Fruit fly (Drosophila melanogaster) whole organism, embryonic: ENCODE measurements around the gene 7B2.
A peak's percentile ranks its signal among the peaks of the same experiment; 100 is the strongest.

ENCODE experiments used
- Atf3 ChIP-seq: fragments of 200-800 bp; sonication (Bioruptor generic); optimal IDR thresholded peaks from 3 replicates; lab custom pipeline; 2016; ENCODE audit warnings: missing biosample characterization, missing genetic modification characterization
- Bdp1 ChIP-seq: fragments of 200-800 bp; sonication (Bioruptor generic); optimal IDR thresholded peaks from 3 replicates; lab custom pipeline; 2016; ENCODE audit warnings: missing biosample characterization, missing genetic modification characterization
- CG1024 ChIP-seq: fragments of 200-800 bp; sonication (Bioruptor generic); IDR thresholded peaks from 2 replicates; pipeline ENCODE4 v1.3.6; 2022; ENCODE audit warnings: missing biosample characterization, missing genetic modification characterization
- CG11398 ChIP-seq: fragments of 200-800 bp; sonication (Bioruptor generic); optimal IDR thresholded peaks from 2 replicates; lab custom pipeline; 2016; ENCODE audit warnings: missing biosample characterization, missing genetic modification characterization
- CG11695 ChIP-seq: fragments of 200-800 bp; sonication (Bioruptor generic); IDR thresholded peaks from 3 replicates; pipeline ENCODE4 v1.3.6; 2022; ENCODE audit warnings: missing biosample characterization, missing genetic modification characterization
- CG12391 ChIP-seq: fragments of 200-800 bp; sonication (Bioruptor generic); optimal IDR thresholded peaks from 3 replicates; lab custom pipeline; 2018; ENCODE audit warnings: missing biosample characterization, mild to moderate bottlenecking, missing genetic modification characterization, moderate library complexity
- CG12659 ChIP-seq: fragments of 200-800 bp; sonication (Bioruptor generic); optimal IDR thresholded peaks from 3 replicates; lab custom pipeline; 2017; ENCODE audit warnings: mild to moderate bottlenecking, missing biosample characterization, missing genetic modification reagents, missing genetic modification characterization
- CG13123 ChIP-seq: fragments of 200-800 bp; sonication (Bioruptor generic); optimal IDR thresholded peaks from 2 replicates; lab custom pipeline; 2016; ENCODE audit warnings: missing biosample characterization, missing genetic modification characterization
- CG17802 ChIP-seq: fragments of 200-800 bp; sonication (Bioruptor generic); optimal IDR thresholded peaks from 2 replicates; lab custom pipeline; 2018; ENCODE audit warnings: missing biosample characterization, mild to moderate bottlenecking, missing genetic modification characterization, moderate library complexity
- CG2202 ChIP-seq: fragments of 200-800 bp; sonication (Bioruptor generic); optimal IDR thresholded peaks from 2 replicates; lab custom pipeline; 2018; ENCODE audit warnings: missing biosample characterization, mild to moderate bottlenecking, missing genetic modification characterization
- CG32532 ChIP-seq: fragments of 200-800 bp; sonication (Bioruptor generic); IDR thresholded peaks from 2 replicates; pipeline ENCODE4 v1.3.6; 2022; ENCODE audit warnings: missing biosample characterization, missing genetic modification characterization
- CG3281 ChIP-seq: fragments of 200-800 bp; sonication (Bioruptor generic); optimal IDR thresholded peaks from 3 replicates; lab custom pipeline; 2017; ENCODE audit warnings: missing biosample characterization, mild to moderate bottlenecking, missing genetic modification characterization
- CG33213 ChIP-seq: fragments of 200-800 bp; sonication (Bioruptor generic); optimal IDR thresholded peaks from 3 replicates; lab custom pipeline; 2016; ENCODE audit warnings: missing biosample characterization, missing genetic modification characterization
- CG7271 ChIP-seq: fragments of 200-800 bp; sonication (Bioruptor generic); optimal IDR thresholded peaks from 2 replicates; lab custom pipeline; 2018; ENCODE audit warnings: missing biosample characterization, mild to moderate bottlenecking, missing genetic modification characterization, moderate library complexity
- CG9817 ChIP-seq: fragments of 200-800 bp; sonication (Bioruptor generic); optimal IDR thresholded peaks from 2 replicates; lab custom pipeline; 2018; ENCODE audit warnings: missing biosample characterization, mild to moderate bottlenecking, missing genetic modification characterization, moderate library complexity
- CoRest ChIP-seq: fragments of 200-800 bp; sonication (Bioruptor generic); optimal IDR thresholded peaks from 3 replicates; lab custom pipeline; 2018; ENCODE audit warnings: missing biosample characterization, mild to moderate bottlenecking, missing genetic modification characterization, moderate library complexity
- D ChIP-seq, 2 experiments: fragments of 200-800 bp in 1 of 2; fragments of >200 bp in 1 of 2; sonication (Bioruptor generic) in 1 of 2; optimal IDR thresholded peaks; 2 replicates in 1 of 2; 3 replicates in 1 of 2; lab custom pipeline; 2017; ENCODE audit warnings: mild to moderate bottlenecking in 1 of 2, missing biosample characterization in 1 of 2, missing genetic modification characterization in 1 of 2, missing genetic modification reagents in 1 of 2
- Drgx ChIP-seq: fragments of 200-800 bp; sonication (Bioruptor generic); IDR thresholded peaks from 2 replicates; pipeline ENCODE4 v1.3.6; 2022; ENCODE audit warnings: missing biosample characterization, missing genetic modification characterization
- HLHmδ ChIP-seq: fragments of 200-800 bp; sonication (Bioruptor generic); optimal IDR thresholded peaks from 2 replicates; lab custom pipeline; 2018; ENCODE audit warnings: missing biosample characterization, mild to moderate bottlenecking, missing genetic modification characterization, moderate library complexity
- HmgZ ChIP-seq: fragments of 200-800 bp; sonication (Bioruptor generic); optimal IDR thresholded peaks from 2 replicates; lab custom pipeline; 2018; ENCODE audit warnings: missing biosample characterization, mild to moderate bottlenecking, missing genetic modification characterization
- Max ChIP-seq: fragments of 200-800 bp; sonication (Bioruptor generic); optimal IDR thresholded peaks from 2 replicates; lab custom pipeline; 2016; ENCODE audit warnings: missing biosample characterization, mild to moderate bottlenecking, missing genetic modification characterization
- Ravus ChIP-seq: fragments of 200-800 bp; sonication (Bioruptor generic); IDR thresholded peaks from 2 replicates; pipeline ENCODE4 v1.3.6; 2022; ENCODE audit warnings: missing biosample characterization, missing genetic modification characterization
- Rfx ChIP-seq: fragments of 200-800 bp; sonication (Bioruptor generic); IDR thresholded peaks from 2 replicates; pipeline ENCODE4 v1.3.6; 2022; ENCODE audit warnings: missing biosample characterization, missing genetic modification characterization
- bab2 ChIP-seq: fragments of 200-800 bp; sonication (Bioruptor generic); optimal IDR thresholded peaks from 2 replicates; lab custom pipeline; 2016; ENCODE audit warnings: missing biosample characterization, missing genetic modification characterization
- caup ChIP-seq: fragments of 200-800 bp; sonication (Bioruptor generic); optimal IDR thresholded peaks from 3 replicates; lab custom pipeline; 2017; ENCODE audit warnings: missing biosample characterization, mild to moderate bottlenecking, missing genetic modification characterization, moderate library complexity; ENCODE audit not compliant: severe bottlenecking
- crp ChIP-seq, 2 experiments: fragments of 200-800 bp; sonication (Bioruptor generic); optimal IDR thresholded peaks; 2 replicates in 1 of 2; 3 replicates in 1 of 2; lab custom pipeline; 2017; ENCODE audit warnings: missing biosample characterization in 2 of 2, missing genetic modification characterization in 2 of 2, mild to moderate bottlenecking in 1 of 2, moderate library complexity in 1 of 2
- da ChIP-seq: fragments of 200-800 bp; sonication (Bioruptor generic); optimal IDR thresholded peaks from 2 replicates; lab custom pipeline; 2016; ENCODE audit warnings: missing biosample characterization, missing genetic modification characterization
- danr ChIP-seq: fragments of 200-800 bp; sonication (Bioruptor generic); IDR thresholded peaks from 2 replicates; pipeline ENCODE4 v1.3.6; 2022; ENCODE audit warnings: missing biosample characterization, missing genetic modification characterization
- dati ChIP-seq: fragments of 200-800 bp; sonication (Bioruptor generic); IDR thresholded peaks from 2 replicates; pipeline ENCODE4 v1.3.6; 2022; ENCODE audit warnings: missing biosample characterization, missing genetic modification characterization
- gcm ChIP-seq: fragments of 200-800 bp; sonication (Bioruptor generic); optimal IDR thresholded peaks from 2 replicates; lab custom pipeline; 2019; ENCODE audit warnings: missing biosample characterization, mild to moderate bottlenecking, missing genetic modification characterization, moderate library complexity
- h ChIP-seq: fragments of >200 bp; optimal IDR thresholded peaks from 2 replicates; lab custom pipeline; 2017
- hb ChIP-seq: fragments of 200-800 bp; sonication (Bioruptor generic); IDR thresholded peaks from 3 replicates; pipeline ENCODE4 v1.3.6; 2022; ENCODE audit warnings: missing biosample characterization, missing genetic modification characterization; ENCODE audit not compliant: partially characterized antibody
- kni ChIP-seq: fragments of 200-800 bp; sonication (Bioruptor generic); optimal IDR thresholded peaks from 3 replicates; lab custom pipeline; 2017; ENCODE audit warnings: mild to moderate bottlenecking, missing biosample characterization, missing genetic modification reagents, missing genetic modification characterization
- lilli ChIP-seq: fragments of 200-800 bp; sonication (Bioruptor generic); optimal IDR thresholded peaks from 3 replicates; lab custom pipeline; 2016; ENCODE audit warnings: missing biosample characterization, missing genetic modification characterization
- nerfin-2 ChIP-seq: fragments of 200-800 bp; sonication (Bioruptor generic); IDR thresholded peaks from 2 replicates; pipeline ENCODE4 v1.3.6; 2022; ENCODE audit warnings: missing biosample characterization, missing genetic modification characterization; ENCODE audit not compliant: partially characterized antibody
- nmo ChIP-seq: fragments of 200-800 bp; sonication (Bioruptor generic); optimal IDR thresholded peaks from 2 replicates; lab custom pipeline; 2018; ENCODE audit warnings: missing biosample characterization, mild to moderate bottlenecking, missing genetic modification characterization, moderate library complexity
- peb ChIP-seq: fragments of 200-800 bp; sonication (Bioruptor generic); IDR thresholded peaks from 2 replicates; pipeline ENCODE4 v1.3.6; 2022; ENCODE audit warnings: missing biosample characterization, missing genetic modification characterization
- psq ChIP-seq: fragments of 200-800 bp; sonication (Bioruptor generic); optimal IDR thresholded peaks from 2 replicates; lab custom pipeline; 2017; ENCODE audit warnings: missing biosample characterization, missing genetic modification characterization
- sens ChIP-seq: fragments of 200-800 bp; sonication (Bioruptor generic); peaks from one replicate; lab custom pipeline; 2016; ENCODE audit warnings: missing biosample characterization, missing genetic modification characterization
- shn ChIP-seq: fragments of 200-800 bp; sonication (Bioruptor generic); optimal IDR thresholded peaks from 3 replicates; lab custom pipeline; 2016; ENCODE audit warnings: missing biosample characterization, missing genetic modification characterization
- sug ChIP-seq: fragments of 200-800 bp; optimal IDR thresholded peaks from 2 replicates; lab custom pipeline; 2019; ENCODE audit warnings: missing biosample characterization, mild to moderate bottlenecking, missing genetic modification characterization, moderate library complexity
- tap ChIP-seq: fragments of 200-800 bp; optimal IDR thresholded peaks from 3 replicates; lab custom pipeline; 2019; ENCODE audit warnings: missing biosample characterization, mild to moderate bottlenecking, missing genetic modification characterization, moderate library complexity
- tin ChIP-seq: fragments of 200-800 bp; sonication (Bioruptor generic); optimal IDR thresholded peaks from 3 replicates; lab custom pipeline; 2016; ENCODE audit warnings: missing biosample characterization, missing genetic modification characterization
- tio ChIP-seq: fragments of 200-800 bp; sonication (Bioruptor generic); optimal IDR thresholded peaks from 2 replicates; lab custom pipeline; 2017; ENCODE audit warnings: missing biosample characterization, missing genetic modification characterization, inconsistent platforms
- tll ChIP-seq, 2 experiments: fragments of 200-800 bp in 1 of 2; fragments of >200 bp in 1 of 2; sonication (Bioruptor generic) in 1 of 2; optimal IDR thresholded peaks; 2 replicates each; lab custom pipeline; 2017 to 2019; ENCODE audit warnings: missing biosample characterization in 2 of 2, missing genetic modification characterization in 2 of 2, mild to moderate bottlenecking in 1 of 2, moderate library complexity in 1 of 2
- tna ChIP-seq: fragments of 200-800 bp; sonication (Bioruptor generic); IDR thresholded peaks from 2 replicates; pipeline ENCODE4 v1.3.6; 2022; ENCODE audit warnings: missing biosample characterization, missing genetic modification characterization; ENCODE audit not compliant: partially characterized antibody
- toy ChIP-seq: fragments of 200-800 bp; sonication (Bioruptor generic); IDR thresholded peaks from 2 replicates; pipeline ENCODE4 v1.3.6; 2022; ENCODE audit warnings: missing biosample characterization, missing genetic modification characterization
- yki ChIP-seq: fragments of >200 bp; optimal IDR thresholded peaks from 3 replicates; lab custom pipeline; 2018
- zen ChIP-seq: fragments of 200-800 bp; sonication (Bioruptor generic); optimal IDR thresholded peaks from 3 replicates; lab custom pipeline; 2018; ENCODE audit warnings: missing biosample characterization, mild to moderate bottlenecking, missing genetic modification characterization, moderate library complexity

7B2 gene

dm6 chr3R:5361681-5362319 is 14.8 kb upstream of the 7B2 start (continued):
- peak; percentile 77 for TF ChIP-seq CG3281 (GFP tag; lab: Kevin White, UChicago)
- TF ChIP-seq Atf3 (GFP tag; lab: Kevin White, UChicago), result peak; percentile 51
- no peak for TF ChIP-seq da
- peak; percentile 64; the same call in 1 of the 2 replicates for TF ChIP-seq toy
- peak; percentile 70 for TF ChIP-seq CG9817 (tag; lab: Kevin White, UChicago)
- TF ChIP-seq sens, result peak; percentile 95
- TF ChIP-seq CG12659, result peak; percentile 75
- TF ChIP-seq Drgx (GFP tag; lab: Robert Waterston, UW), result peak; percentile 94
- TF ChIP-seq gcm (GFP tag; lab: Kevin White, UChicago), result peak; percentile 56
- TF ChIP-seq CG7271 (tag; lab: Kevin White, UChicago), result peak; percentile 26
- TF ChIP-seq h (lab: Kevin White, UChicago), result no peak
- TF ChIP-seq CG1024 (GFP tag; lab: Robert Waterston, UW), result peak; percentile 77
- TF ChIP-seq psq (GFP tag; lab: Kevin White, UChicago), result peak; percentile 41
- TF ChIP-seq CG11398 (GFP tag; lab: Kevin White, UChicago), result peak; percentile 54
- TF ChIP-seq tll (GFP tag; optimal IDR thresholded peaks at IDR 0.05; lab: Kevin White, UChicago), result no peak
- no peak for TF ChIP-seq HLHmδ (GFP tag; lab: Kevin White, UChicago)
- peak; percentile 34 for TF ChIP-seq CG13123
- peak; percentile 39 for TF ChIP-seq CG17802 (tag; lab: Kevin White, UChicago)
- peak; percentile 80 for TF ChIP-seq bab2 (GFP tag; lab: Kevin White, UChicago)
- peak; percentile 20 for TF ChIP-seq zen (tag; lab: Kevin White, UChicago)
- peak; percentile 81 for TF ChIP-seq nmo (GFP tag; lab: Kevin White, UChicago)
- peak; percentile 61 for TF ChIP-seq Max (GFP tag; lab: Kevin White, UChicago)
- TF ChIP-seq sug (tag; lab: Kevin White, UChicago), result peak; percentile 27
- no peak for TF ChIP-seq tna
- peak; percentile 93 for TF ChIP-seq Rfx (GFP tag; lab: Robert Waterston, UW)
- peak; percentile 67 for TF ChIP-seq tio (GFP tag; lab: Kevin White, UChicago)
- peak; percentile 48 for TF ChIP-seq CG2202 (tag; lab: Kevin White, UChicago)
- peak; percentile 71 for TF ChIP-seq HmgZ (tag; lab: Kevin White, UChicago)
- peak; percentile 37 for TF ChIP-seq shn
- TF ChIP-seq nerfin-2 (GFP tag; lab: Robert Waterston, UW), result no peak
- peak; percentile 83 for TF ChIP-seq tap (tag; lab: Kevin White, UChicago)
- peak; percentile 91 for TF ChIP-seq lilli (GFP tag; lab: Kevin White, UChicago)
- TF ChIP-seq Ravus (GFP tag; lab: Robert Waterston, UW), result peak; percentile 50; the same call in 1 of the 2 replicates
- no peak for TF ChIP-seq peb
- peak; percentile 82 for TF ChIP-seq CG12391 (tag; lab: Kevin White, UChicago)
- TF ChIP-seq kni (GFP tag; lab: Kevin White, UChicago), result peak; percentile 1
- TF ChIP-seq caup, result peak; percentile 79
- peak; percentile 74 for TF ChIP-seq danr
- no peak for TF ChIP-seq D (optimal IDR thresholded peaks at IDR 0.05; lab: Kevin White, UChicago)
- peak; percentile 49 for TF ChIP-seq D (GFP tag; optimal IDR thresholded peaks at IDR 0.05; lab: Kevin White, UChicago)
- TF ChIP-seq yki (lab: Kevin White, UChicago), result no peak
- peak; percentile 83 for TF ChIP-seq tin
- peak in 1 of 2 experiments; percentile 27 for TF ChIP-seq crp (GFP tag; optimal IDR thresholded peaks at IDR 0.05; lab: Kevin White, UChicago)
- peak; percentile 78 for TF ChIP-seq CG11695
- TF ChIP-seq Bdp1 (GFP tag; lab: Kevin White, UChicago), result peak; percentile 57
- TF ChIP-seq CG32532 (GFP tag; lab: Robert Waterston, UW), result peak; percentile 94
- TF ChIP-seq CG33213, result peak; percentile 69
- no peak for TF ChIP-seq hb (GFP tag; lab: Robert Waterston, UW)
- TF ChIP-seq CoRest (tag; lab: Kevin White, UChicago), result peak; percentile 79
- peak; percentile 39; the same call in 1 of the 2 replicates for TF ChIP-seq dati
